Worm (Caenorhabditis elegans): Measurements from ENCODE around the gene srbc-2.

DNA sequence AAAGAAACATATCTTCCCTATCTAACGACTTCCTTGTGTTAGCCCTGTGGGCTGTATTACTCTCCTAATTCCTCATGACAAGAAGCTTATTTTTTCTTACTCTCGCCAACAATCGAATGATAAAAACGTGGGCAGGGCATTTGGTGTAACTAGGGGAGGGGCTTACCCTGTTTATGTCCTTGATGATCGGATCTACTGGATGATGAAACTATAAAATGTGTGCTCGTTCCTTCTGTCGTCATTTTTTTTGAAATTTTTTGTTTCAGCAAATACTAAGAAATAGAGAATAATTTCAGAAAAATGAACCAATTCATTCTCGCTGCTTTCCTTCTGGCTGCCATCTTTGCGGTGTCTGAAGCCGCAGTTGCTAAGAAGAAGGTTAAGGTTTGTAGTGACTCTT is 34.4 kb downstream of the srbc-2 start, which contains the start of gene C17B7.3:
- TF ChIP-seq ets-7 (tag; optimal IDR thresholded peaks at IDR 0.05) (no peak), flt-1 (GFP tag; IDR thresholded peaks at IDR 0.05) (no peak), ama-1 (optimal IDR thresholded peaks at IDR 0.05) (no peak), F13C5.2 (tag; optimal IDR thresholded peaks at IDR 0.05) (no peak), pes-1 (GFP tag; IDR thresholded peaks at IDR 0.05) (no peak), hnd-1 (tag; optimal IDR thresholded peaks at IDR 0.05) (no peak), tbx-11 (GFP tag; IDR thresholded peaks at IDR 0.05) (no peak)
